Worm (Caenorhabditis elegans) whole organism, L4 larva: ENCODE data around the gene acr-3.
A peak's percentile ranks its signal among the peaks of the same experiment; 100 is the strongest.

Source experiments
- R02D3.7 ChIP-seq: fragments of 150-350 bp; sonication (generic microtip); optimal IDR thresholded peaks from 3 replicates; lab custom pipeline; 2014; ENCODE audit warnings: missing biosample characterization, missing genetic modification characterization
- ceh-44 ChIP-seq: fragments of 200-800 bp; sonication (Bioruptor generic); IDR thresholded peaks from 2 replicates; pipeline ENCODE4 v1.3.6; 2022; ENCODE audit warnings: missing genetic modification reagents, missing genetic modification characterization, missing compliant biosample characterization
- daf-12 ChIP-seq: fragments of 150-350 bp; optimal IDR thresholded peaks from 2 replicates; lab custom pipeline; 2014; ENCODE audit warnings: missing biosample characterization, missing genetic modification reagents, missing genetic modification characterization
- lsy-2 ChIP-seq, 2 experiments: fragments of 150-350 bp in 1 of 2; sonication (generic microtip) in 1 of 2; optimal IDR thresholded peaks; 2 replicates each; lab custom pipeline; 2014 to 2017; ENCODE audit warnings: missing biosample characterization in 2 of 2, missing genetic modification characterization in 2 of 2
- nhr-237 ChIP-seq: sonication (generic microtip); optimal IDR thresholded peaks from 2 replicates; lab custom pipeline; 2017; ENCODE audit warnings: missing biosample characterization, missing genetic modification characterization
- nhr-76 ChIP-seq: fragments of 150-350 bp; optimal IDR thresholded peaks from 2 replicates; lab custom pipeline; 2014; ENCODE audit warnings: missing biosample characterization, missing genetic modification characterization
- sdz-12 ChIP-seq: fragments of 200-800 bp; sonication (Bioruptor generic); optimal IDR thresholded peaks from 2 replicates; lab custom pipeline; 2018; ENCODE audit warnings: mild to moderate bottlenecking, missing genetic modification characterization, missing compliant biosample characterization
- unc-62 ChIP-seq, 3 experiments: fragments of 150-350 bp in 1 of 3; sonication (generic microtip); optimal IDR thresholded peaks in 2 of 3; peaks in 1 of 3; 1 replicate in 1 of 3; 2 replicates in 2 of 3; lab custom pipeline; 2014 to 2017; ENCODE audit warnings: missing biosample characterization in 3 of 3, missing genetic modification characterization in 3 of 3, missing genetic modification reagents in 3 of 3, missing genotype in 1 of 3
- ztf-11 ChIP-seq: fragments of 150-350 bp; optimal IDR thresholded peaks from 2 replicates; lab custom pipeline; 2014; ENCODE audit warnings: missing biosample characterization, missing genetic modification characterization

- TF ChIP-seq sdz-12 (GFP tag; lab: Kevin White, UChicago) (no peak), daf-12 (no peak), lsy-2 (tag; optimal IDR thresholded peaks at IDR 0.05; lab: Kevin White, UChicago) (no peak), ceh-44 (GFP tag; lab: Robert Waterston, UW) (no peak), R02D3.7 (tag; lab: Kevin White, UChicago) (no peak), nhr-237 (tag; lab: Kevin White, UChicago) (no peak), unc-62 (GFP tag; optimal IDR thresholded peaks at IDR 0.05 in 1 of 2; lab: Kevin White, UChicago) (peak in 1 of 2 experiments; percentile 34), unc-62 (tag; optimal IDR thresholded peaks at IDR 0.05; lab: Kevin White, UChicago) (no peak), nhr-76 (no peak), ztf-11 (tag; lab: Kevin White, UChicago) (no peak)
These were observed 13.6 kb downstream of the acr-3 start, which contains the start of gene smf-1 for ce11 chrX:6722966-6723365.
